Fruit fly (Drosophila melanogaster) whole organism, embryonic: ENCODE results near the gene DopEcR.

Experiments
- Atf-2 ChIP-seq: fragments of 200-800 bp; sonication (Bioruptor generic); optimal IDR thresholded peaks from 2 replicates; lab custom pipeline; 2016; ENCODE audit warnings: missing biosample characterization, missing genetic modification characterization
- Atf6 ChIP-seq: fragments of 200-800 bp; sonication (Bioruptor generic); IDR thresholded peaks from 2 replicates; pipeline ENCODE4 v1.3.6; 2022; ENCODE audit warnings: missing biosample characterization, missing genetic modification characterization
- CG10654 ChIP-seq: fragments of 200-800 bp; sonication (Bioruptor generic); optimal IDR thresholded peaks from 2 replicates; lab custom pipeline; 2016; ENCODE audit warnings: missing biosample characterization, missing genetic modification characterization
- CG12236 ChIP-seq: fragments of 200-800 bp; sonication (Bioruptor generic); optimal IDR thresholded peaks from 2 replicates; lab custom pipeline; 2016; ENCODE audit warnings: missing biosample characterization, missing genetic modification characterization
- CG15269 ChIP-seq: fragments of 200-800 bp; sonication (Bioruptor generic); optimal IDR thresholded peaks from 2 replicates; lab custom pipeline; 2018; ENCODE audit warnings: missing biosample characterization, mild to moderate bottlenecking, missing genetic modification characterization, moderate library complexity
- CG15514 ChIP-seq: fragments of 200-800 bp; sonication (Bioruptor generic); optimal IDR thresholded peaks from 3 replicates; lab custom pipeline; 2017; ENCODE audit warnings: missing biosample characterization, missing genetic modification characterization, mild to moderate bottlenecking, moderate library complexity, missing genetic modification reagents
- CG15696 ChIP-seq: fragments of 200-800 bp; sonication (Bioruptor generic); optimal IDR thresholded peaks from 2 replicates; lab custom pipeline; 2019; ENCODE audit warnings: missing biosample characterization, mild to moderate bottlenecking, missing genetic modification characterization, moderate library complexity
- CG16813 ChIP-seq: fragments of 200-800 bp; sonication (Bioruptor generic); IDR thresholded peaks from 3 replicates; pipeline ENCODE4 v1.3.6; 2022; ENCODE audit warnings: missing biosample characterization, missing genetic modification characterization; ENCODE audit not compliant: partially characterized antibody
- CG17359 ChIP-seq: fragments of 200-800 bp; sonication (Bioruptor generic); optimal IDR thresholded peaks from 3 replicates; lab custom pipeline; 2018; ENCODE audit warnings: missing biosample characterization, mild to moderate bottlenecking, missing genetic modification characterization, moderate library complexity
- CG18619 ChIP-seq: fragments of 200-800 bp; sonication (Bioruptor generic); optimal IDR thresholded peaks from 3 replicates; lab custom pipeline; 2017; ENCODE audit warnings: missing biosample characterization, mild to moderate bottlenecking, missing genetic modification characterization
- CG32767 ChIP-seq: fragments of 200-800 bp; sonication (Bioruptor generic); IDR thresholded peaks from 2 replicates; pipeline ENCODE4 v1.3.6; 2022; ENCODE audit warnings: missing biosample characterization, missing genetic modification characterization
- CG4404 ChIP-seq: fragments of 200-800 bp; sonication (Bioruptor generic); IDR thresholded peaks from 2 replicates; pipeline ENCODE4 v1.3.6; 2022; ENCODE audit warnings: missing biosample characterization, missing genetic modification characterization
- CG6654 ChIP-seq: fragments of 200-800 bp; sonication (Bioruptor generic); optimal IDR thresholded peaks from 2 replicates; lab custom pipeline; 2017; ENCODE audit warnings: missing biosample characterization, mild to moderate bottlenecking, missing genetic modification characterization
- CG6813 ChIP-seq: fragments of 200-800 bp; sonication (Bioruptor generic); optimal IDR thresholded peaks from 2 replicates; lab custom pipeline; 2017; ENCODE audit warnings: missing biosample characterization, missing genetic modification characterization, mild to moderate bottlenecking, moderate library complexity, missing genetic modification reagents
- CG7357 ChIP-seq: fragments of 200-800 bp; sonication (Bioruptor generic); IDR thresholded peaks from 3 replicates; pipeline ENCODE4 v1.3.6; 2022; ENCODE audit warnings: missing biosample characterization, missing genetic modification characterization
- CG7556 ChIP-seq: fragments of 200-800 bp; sonication (Bioruptor generic); optimal IDR thresholded peaks from 2 replicates; lab custom pipeline; 2017; ENCODE audit warnings: missing biosample characterization, mild to moderate bottlenecking, missing genetic modification characterization
- CG9797 ChIP-seq: fragments of 200-800 bp; sonication (Bioruptor generic); optimal IDR thresholded peaks from 3 replicates; lab custom pipeline; 2018; ENCODE audit warnings: missing biosample characterization, mild to moderate bottlenecking, missing genetic modification characterization
- D19A ChIP-seq: fragments of 200-800 bp; optimal IDR thresholded peaks from 3 replicates; lab custom pipeline; 2019; ENCODE audit warnings: missing biosample characterization, mild to moderate bottlenecking, missing genetic modification characterization, moderate library complexity
- Dp ChIP-seq: fragments of 200-800 bp; sonication (Bioruptor generic); optimal IDR thresholded peaks from 2 replicates; lab custom pipeline; 2018; ENCODE audit warnings: missing biosample characterization, mild to moderate bottlenecking, missing genetic modification characterization, moderate library complexity
- Dref ChIP-seq: fragments of 200-800 bp; sonication (Bioruptor generic); IDR thresholded peaks from 2 replicates; pipeline ENCODE4 v1.3.6; 2022; ENCODE audit warnings: missing biosample characterization, missing genetic modification characterization
- HLH4C ChIP-seq: fragments of 200-800 bp; sonication (Bioruptor generic); IDR thresholded peaks from 3 replicates; pipeline ENCODE4 v1.3.6; 2022; ENCODE audit warnings: missing biosample characterization, missing genetic modification characterization; ENCODE audit not compliant: partially characterized antibody
- Hmr ChIP-seq: fragments of 200-800 bp; sonication (Bioruptor generic); optimal IDR thresholded peaks from 3 replicates; lab custom pipeline; 2017; ENCODE audit warnings: mild to moderate bottlenecking, missing biosample characterization, missing genetic modification reagents, missing genetic modification characterization
- Jarid2 ChIP-seq: fragments of 200-800 bp; sonication (Bioruptor generic); optimal IDR thresholded peaks from 3 replicates; lab custom pipeline; 2017; ENCODE audit warnings: mild to moderate bottlenecking, missing biosample characterization, missing genetic modification reagents, missing genetic modification characterization
- Lpt ChIP-seq: fragments of >200 bp; optimal IDR thresholded peaks from 2 replicates; lab custom pipeline; 2018; ENCODE audit warnings: missing biosample characterization, missing genetic modification characterization
- Meics ChIP-seq: fragments of 200-800 bp; sonication (Bioruptor generic); optimal IDR thresholded peaks from 2 replicates; lab custom pipeline; 2017; ENCODE audit warnings: missing biosample characterization, mild to moderate bottlenecking, missing genetic modification characterization
- Myb ChIP-seq: fragments of 200-800 bp; sonication (Bioruptor generic); optimal IDR thresholded peaks from 2 replicates; lab custom pipeline; 2016; ENCODE audit warnings: missing biosample characterization, missing genetic modification characterization
- NC2β ChIP-seq: fragments of 200-800 bp; sonication (Bioruptor generic); optimal IDR thresholded peaks from 2 replicates; lab custom pipeline; 2016; ENCODE audit warnings: missing biosample characterization, missing genetic modification characterization
- Spps ChIP-seq: fragments of 200-800 bp; sonication (Bioruptor generic); optimal IDR thresholded peaks from 2 replicates; lab custom pipeline; 2018; ENCODE audit warnings: missing biosample characterization, mild to moderate bottlenecking, missing genetic modification characterization
- TFAM ChIP-seq: fragments of 200-800 bp; sonication (Bioruptor generic); optimal IDR thresholded peaks from 2 replicates; lab custom pipeline; 2017; ENCODE audit warnings: missing biosample characterization, missing genetic modification characterization, inconsistent platforms
- Usf ChIP-seq: fragments of 200-800 bp; sonication (Bioruptor generic); optimal IDR thresholded peaks from 2 replicates; lab custom pipeline; 2017; ENCODE audit warnings: missing genotype, missing biosample characterization, missing genetic modification characterization
- Xrp1 ChIP-seq: fragments of 200-800 bp; sonication (Bioruptor generic); IDR thresholded peaks from 2 replicates; pipeline ENCODE4 v1.3.6; 2022; ENCODE audit warnings: missing biosample characterization, missing genetic modification characterization
- al ChIP-seq: fragments of 200-800 bp; sonication (Bioruptor generic); IDR thresholded peaks from 2 replicates; pipeline ENCODE4 v1.3.6; 2022; ENCODE audit warnings: missing biosample characterization, missing genetic modification characterization
- ara ChIP-seq: fragments of 200-800 bp; sonication (Bioruptor generic); IDR thresholded peaks from 2 replicates; pipeline ENCODE4 v1.3.6; 2022; ENCODE audit warnings: missing biosample characterization, missing genetic modification characterization
- cad ChIP-seq: fragments of >200 bp; optimal IDR thresholded peaks from 2 replicates; lab custom pipeline; 2017; ENCODE audit warnings: missing biosample characterization, missing genetic modification characterization
- chinmo ChIP-seq: fragments of 200-800 bp; sonication (Bioruptor generic); IDR thresholded peaks from 4 replicates; pipeline ENCODE4 v1.3.6; 2022; ENCODE audit warnings: missing biosample characterization, missing genetic modification characterization; ENCODE audit not compliant: partially characterized antibody
- crp ChIP-seq, 2 experiments: fragments of 200-800 bp; sonication (Bioruptor generic); optimal IDR thresholded peaks; 2 replicates in 1 of 2; 3 replicates in 1 of 2; lab custom pipeline; 2017; ENCODE audit warnings: missing biosample characterization in 2 of 2, missing genetic modification characterization in 2 of 2, mild to moderate bottlenecking in 1 of 2, moderate library complexity in 1 of 2
- fd102C ChIP-seq: fragments of 200-800 bp; sonication (Bioruptor generic); optimal IDR thresholded peaks from 2 replicates; lab custom pipeline; 2018; ENCODE audit warnings: missing biosample characterization, mild to moderate bottlenecking, missing genetic modification characterization, moderate library complexity
- fru ChIP-seq: fragments of >200 bp; optimal IDR thresholded peaks from 2 replicates; lab custom pipeline; 2017
- gcm2 ChIP-seq: fragments of 200-800 bp; sonication (Bioruptor generic); optimal IDR thresholded peaks from 2 replicates; lab custom pipeline; 2016; ENCODE audit warnings: missing biosample characterization, missing genetic modification characterization
- jigr1 ChIP-seq: fragments of 200-800 bp; sonication (Bioruptor generic); IDR thresholded peaks from 3 replicates; pipeline ENCODE4 v1.3.6; 2022; ENCODE audit warnings: missing biosample characterization, missing genetic modification characterization
- ken ChIP-seq: fragments of 200-800 bp; sonication (Bioruptor generic); IDR thresholded peaks from 3 replicates; pipeline ENCODE4 v1.3.6; 2022; ENCODE audit warnings: missing biosample characterization, missing genetic modification characterization
- knrl ChIP-seq: fragments of 200-800 bp; sonication (Bioruptor generic); IDR thresholded peaks from 3 replicates; pipeline ENCODE4 v1.3.6; 2022; ENCODE audit warnings: missing biosample characterization, missing genetic modification characterization; ENCODE audit not compliant: partially characterized antibody
- lilli ChIP-seq: fragments of 200-800 bp; sonication (Bioruptor generic); optimal IDR thresholded peaks from 3 replicates; lab custom pipeline; 2016; ENCODE audit warnings: missing biosample characterization, missing genetic modification characterization
- oc ChIP-seq: fragments of 200-800 bp; sonication (Bioruptor generic); optimal IDR thresholded peaks from 2 replicates; lab custom pipeline; 2018; ENCODE audit warnings: missing biosample characterization, mild to moderate bottlenecking, missing genetic modification characterization, moderate library complexity
- pita ChIP-seq: fragments of 200-800 bp; sonication (Bioruptor generic); optimal IDR thresholded peaks from 2 replicates; lab custom pipeline; 2017; ENCODE audit warnings: missing biosample characterization, mild to moderate bottlenecking, missing genetic modification characterization
- sisA ChIP-seq: fragments of 200-800 bp; sonication (Bioruptor generic); IDR thresholded peaks from 2 replicates; pipeline ENCODE4 v1.3.6; 2022; ENCODE audit warnings: missing biosample characterization, missing genetic modification characterization
- slbo ChIP-seq: fragments of 200-800 bp; sonication (Bioruptor generic); IDR thresholded peaks from 2 replicates; pipeline ENCODE4 v1.3.6; 2022; ENCODE audit warnings: missing biosample characterization, missing genetic modification characterization
- sob ChIP-seq: fragments of 200-800 bp; sonication (Bioruptor generic); IDR thresholded peaks from 2 replicates; pipeline ENCODE4 v1.3.6; 2022; ENCODE audit warnings: missing biosample characterization, missing genetic modification characterization
- sr ChIP-seq: fragments of 200-800 bp; sonication (Bioruptor generic); IDR thresholded peaks from 3 replicates; pipeline ENCODE4 v1.3.6; 2022; ENCODE audit warnings: missing biosample characterization, missing genetic modification characterization

DopEcR gene

dm6 chr3L:4375675-4376366, 4.4 kb downstream of the DopEcR start (continued):
- TF ChIP-seq Usf, result no peak
- peak; percentile 46 for TF ChIP-seq slbo
- TF ChIP-seq CG7556 (GFP tag; lab: Kevin White, UChicago), result peak; percentile 23
- TF ChIP-seq CG4404, result 0 out of 2 replicates have a peak, but pooled peaks have one; percentile 8
- TF ChIP-seq CG15269 (tag; lab: Kevin White, UChicago), result peak; percentile 31
- TF ChIP-seq Lpt (GFP tag; lab: Kevin White, UChicago), result no peak
- 0 out of 2 replicates have a peak, but pooled peaks have one; percentile 16 for TF ChIP-seq sisA (GFP tag; lab: Robert Waterston, UW)
- no peak for TF ChIP-seq Dp
- no peak for TF ChIP-seq Myb
- TF ChIP-seq sob, result no peak

- TF ChIP-seq Jarid2 (GFP tag; lab: Kevin White, UChicago) (no peak), fd102C (no peak), Spps (tag; lab: Kevin White, UChicago) (no peak), CG10654 (GFP tag; lab: Kevin White, UChicago) (no peak), jigr1 (no peak), CG18619 (GFP tag; lab: Kevin White, UChicago) (no peak), CG6654 (GFP tag; lab: Kevin White, UChicago) (peak; percentile 96), ken (0 out of 3 replicates have a peak, but pooled peaks have one; percentile 11), lilli (GFP tag; lab: Kevin White, UChicago) (no peak), crp (GFP tag; optimal IDR thresholded peaks at IDR 0.05; lab: Kevin White, UChicago) (no peak), CG12236 (GFP tag; lab: Kevin White, UChicago) (no peak), D19A (tag; lab: Kevin White, UChicago) (no peak), CG32767 (GFP tag; lab: Robert Waterston, UW) (no peak), chinmo (no peak), al (no peak), CG7357 (GFP tag; lab: Robert Waterston, UW) (no peak), oc (tag; lab: Kevin White, UChicago) (no peak), CG9797 (GFP tag; lab: Kevin White, UChicago) (no peak), Hmr (GFP tag; lab: Kevin White, UChicago) (no peak), sr (peak; percentile 44; the same call in 1 of the 3 replicates), NC2β (no peak), gcm2 (GFP tag; lab: Kevin White, UChicago) (no peak), fru (lab: Kevin White, UChicago) (no peak), TFAM (no peak), knrl (0 out of 3 replicates have a peak, but pooled peaks have one; percentile 9), Meics (no peak), ara (GFP tag; lab: Robert Waterston, UW) (no peak), CG6813 (GFP tag; lab: Kevin White, UChicago) (no peak), CG16813 (0 out of 3 replicates have a peak, but pooled peaks have one; percentile 10), Xrp1 (GFP tag; lab: Robert Waterston, UW) (0 out of 2 replicates have a peak, but pooled peaks have one; percentile 7), Dref (GFP tag; lab: Robert Waterston, UW) (no peak), HLH4C (GFP tag; lab: Robert Waterston, UW) (no peak), CG15514 (GFP tag; lab: Kevin White, UChicago) (no peak), pita (GFP tag; lab: Kevin White, UChicago) (no peak), Atf6 (GFP tag; lab: Robert Waterston, UW) (no peak), CG17359 (no peak), CG15696 (tag; lab: Kevin White, UChicago) (no peak), cad (peak; percentile 79), Atf-2 (GFP tag; lab: Kevin White, UChicago) (no peak)
Measured at dm6 chr3L:4371978-4372377, 8.2 kb downstream of the DopEcR start.
